Fruit fly (Drosophila melanogaster) whole organism, embryonic: ENCODE measurements around the gene gt.

ENCODE experiments used
- B-H2 ChIP-seq: fragments of 200-800 bp; sonication (Bioruptor generic); optimal IDR thresholded peaks from 2 replicates; lab custom pipeline; 2018; ENCODE audit warnings: missing biosample characterization, mild to moderate bottlenecking, missing genetic modification characterization
- CG1602 ChIP-seq: fragments of 200-800 bp; sonication (Bioruptor generic); optimal IDR thresholded peaks from 3 replicates; lab custom pipeline; 2016; ENCODE audit warnings: missing biosample characterization, missing genetic modification characterization
- CG7271 ChIP-seq: fragments of 200-800 bp; sonication (Bioruptor generic); optimal IDR thresholded peaks from 2 replicates; lab custom pipeline; 2018; ENCODE audit warnings: missing biosample characterization, mild to moderate bottlenecking, missing genetic modification characterization, moderate library complexity
- Lpt ChIP-seq: fragments of >200 bp; optimal IDR thresholded peaks from 2 replicates; lab custom pipeline; 2018; ENCODE audit warnings: missing biosample characterization, missing genetic modification characterization
- Neu2 ChIP-seq: fragments of 200-800 bp; sonication (Bioruptor generic); optimal IDR thresholded peaks from 3 replicates; lab custom pipeline; 2016; ENCODE audit warnings: missing biosample characterization, missing genetic modification characterization, borderline replicate concordance
- Sin3A ChIP-seq: fragments of >200 bp; optimal IDR thresholded peaks from 2 replicates; lab custom pipeline; 2018
- bigmax ChIP-seq: fragments of 200-800 bp; sonication (Bioruptor generic); optimal IDR thresholded peaks from 2 replicates; lab custom pipeline; 2018; ENCODE audit warnings: missing biosample characterization, mild to moderate bottlenecking, missing genetic modification characterization
- ewg ChIP-seq: fragments of 200-800 bp; sonication (Bioruptor generic); optimal IDR thresholded peaks from 3 replicates; lab custom pipeline; 2017; ENCODE audit warnings: mild to moderate bottlenecking, missing biosample characterization, missing genetic modification reagents, missing genetic modification characterization
- jumu ChIP-seq: fragments of 200-800 bp; sonication (Bioruptor generic); optimal IDR thresholded peaks from 3 replicates; lab custom pipeline; 2016; ENCODE audit warnings: missing biosample characterization, missing genetic modification characterization
- lilli ChIP-seq: fragments of 200-800 bp; sonication (Bioruptor generic); optimal IDR thresholded peaks from 3 replicates; lab custom pipeline; 2016; ENCODE audit warnings: missing biosample characterization, missing genetic modification characterization
- lola ChIP-seq, 3 experiments: fragments of >200 bp in 2 of 3; fragments of 200-800 bp in 1 of 3; sonication (Bioruptor generic) in 1 of 3; optimal IDR thresholded peaks; 2 replicates each; lab custom pipeline; 2017 to 2019; ENCODE audit warnings: missing biosample characterization in 3 of 3, missing genetic modification characterization in 3 of 3, mild to moderate bottlenecking in 1 of 3, moderate library complexity in 1 of 3
- sna ChIP-seq: fragments of 200-800 bp; sonication (Bioruptor generic); IDR thresholded peaks from 2 replicates; pipeline ENCODE4 v1.3.6; 2022; ENCODE audit warnings: missing biosample characterization, missing genetic modification characterization; ENCODE audit not compliant: partially characterized antibody
- sqz ChIP-seq: fragments of 200-800 bp; sonication (Bioruptor generic); optimal IDR thresholded peaks from 3 replicates; lab custom pipeline; 2018; ENCODE audit warnings: missing biosample characterization, mild to moderate bottlenecking, missing genetic modification characterization
- trh ChIP-seq: fragments of 200-800 bp; sonication (Bioruptor generic); optimal IDR thresholded peaks from 2 replicates; lab custom pipeline; 2016; ENCODE audit warnings: missing biosample characterization, missing genetic modification characterization

DNA sequence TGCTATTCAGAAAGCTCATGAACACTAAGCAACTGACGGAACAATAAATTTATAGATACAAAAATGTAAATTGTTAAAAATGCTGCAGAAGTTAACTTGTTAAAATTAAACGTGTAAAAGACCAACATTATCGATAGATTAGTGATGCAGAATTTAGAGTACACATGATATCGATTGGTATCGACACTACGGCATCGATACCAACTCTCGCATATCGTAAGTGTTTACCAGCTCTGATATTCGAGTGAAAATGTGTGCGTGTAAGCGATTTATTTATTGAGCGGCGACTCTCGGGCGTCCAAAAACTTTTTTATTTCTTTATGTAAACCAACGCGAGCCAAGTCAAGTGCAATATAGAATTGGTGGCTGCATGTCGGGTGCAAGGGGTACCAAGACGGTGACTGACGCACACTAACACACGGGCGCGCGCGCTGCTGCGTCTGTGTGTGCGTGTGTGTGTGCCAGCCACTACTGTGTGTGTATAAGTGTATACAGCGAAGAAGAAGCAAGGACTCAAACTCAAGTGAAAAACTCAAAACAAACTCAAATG lies 19.1 kb upstream of the gt start, which contains the start of gene z:
- TF ChIP-seq lilli (GFP tag; lab: Kevin White, UChicago) (peak; percentile 31), bigmax (GFP tag; lab: Kevin White, UChicago) (no peak), Lpt (GFP tag; lab: Kevin White, UChicago) (no peak), Sin3A (peak; percentile 57), trh (GFP tag; lab: Kevin White, UChicago) (no peak), B-H2 (GFP tag; lab: Kevin White, UChicago) (no peak), ewg (GFP tag; lab: Kevin White, UChicago) (no peak), Neu2 (no peak), sna (GFP tag; lab: Robert Waterston, UW) (peak; percentile 84), jumu (GFP tag; lab: Kevin White, UChicago) (no peak), lola (GFP tag; optimal IDR thresholded peaks at IDR 0.05; lab: Kevin White, UChicago) (no peak), CG1602 (GFP tag; lab: Kevin White, UChicago) (no peak), sqz (GFP tag; lab: Kevin White, UChicago) (no peak), CG7271 (no peak)
